Worm (Caenorhabditis elegans) whole organism, L1 larva: ENCODE results near the gene npr-18.

Source experiments
- C04F5.9 ChIP-seq: sonication (generic microtip); optimal IDR thresholded peaks from 2 replicates; lab custom pipeline; 2016; ENCODE audit warnings: missing genetic modification characterization, missing compliant biosample characterization
- C16A3.4 ChIP-seq: fragments of 150-350 bp; optimal IDR thresholded peaks from 2 replicates; lab custom pipeline; 2014; ENCODE audit warnings: missing biosample characterization, missing genetic modification characterization
- F16B12.6 ChIP-seq: fragments of 150-350 bp; optimal IDR thresholded peaks from 2 replicates; lab custom pipeline; 2014; ENCODE audit warnings: missing biosample characterization, missing genetic modification characterization
- Y116A8C.19 ChIP-seq: sonication (generic microtip); optimal IDR thresholded peaks from 2 replicates; lab custom pipeline; 2016; ENCODE audit warnings: missing compliant biosample characterization, missing genetic modification characterization, borderline replicate concordance
- ama-1 ChIP-seq: fragments of 150-350 bp; optimal IDR thresholded peaks from 2 replicates; lab custom pipeline; 2014
- ceh-63 ChIP-seq: fragments of 200-800 bp; sonication (Bioruptor generic); optimal IDR thresholded peaks from 2 replicates; lab custom pipeline; 2018; ENCODE audit warnings: mild to moderate bottlenecking, missing genetic modification characterization, missing compliant biosample characterization
- ceh-8 ChIP-seq: fragments of 200-800 bp; sonication (Bioruptor generic); optimal IDR thresholded peaks from 2 replicates; lab custom pipeline; 2018; ENCODE audit warnings: mild to moderate bottlenecking, missing genetic modification characterization, moderate library complexity, missing compliant biosample characterization
- ceh-90 ChIP-seq: sonication (generic microtip); optimal IDR thresholded peaks from 2 replicates; lab custom pipeline; 2016; ENCODE audit warnings: missing genetic modification characterization, missing compliant biosample characterization
- ces-1 ChIP-seq: fragments of 150-350 bp; optimal IDR thresholded peaks from 2 replicates; lab custom pipeline; 2014; ENCODE audit warnings: missing biosample characterization, missing genetic modification reagents, missing genetic modification characterization
- dpl-1 ChIP-seq, 3 experiments: fragments of 150-350 bp in 2 of 3; sonication (generic microtip) in 1 of 3; optimal IDR thresholded peaks; 2 replicates each; lab custom pipeline; 2014 to 2017; ENCODE audit warnings: missing biosample characterization in 3 of 3, missing genetic modification characterization in 3 of 3, missing genetic modification reagents in 3 of 3
- dsc-1 ChIP-seq: sonication (generic microtip); optimal IDR thresholded peaks from 2 replicates; lab custom pipeline; 2016; ENCODE audit warnings: mild to moderate bottlenecking, missing genetic modification characterization, missing compliant biosample characterization
- efl-1 ChIP-seq, 4 experiments: fragments of 150-350 bp; optimal IDR thresholded peaks in 3 of 4; peaks in 1 of 4; 1 replicate in 1 of 4; 2 replicates in 3 of 4; lab custom pipeline; 2014; ENCODE audit warnings: missing biosample characterization in 2 of 4, missing genetic modification characterization in 2 of 4, missing genetic modification reagents in 2 of 4
- efl-3 ChIP-seq: fragments of 200-800 bp; sonication (Bioruptor generic); optimal IDR thresholded peaks from 2 replicates; lab custom pipeline; 2018; ENCODE audit warnings: mild to moderate bottlenecking, missing genetic modification characterization, missing compliant biosample characterization
- elt-3 ChIP-seq, 6 experiments: fragments of 150-350 bp in 1 of 6; sonication (generic microtip); optimal IDR thresholded peaks; 2 replicates each; lab custom pipeline; 2017 to 2018; ENCODE audit warnings: missing biosample characterization in 6 of 6, missing genetic modification characterization in 6 of 6, inconsistent platforms in 1 of 6
- fkh-10 ChIP-seq: sonication (generic microtip); optimal IDR thresholded peaks from 2 replicates; lab custom pipeline; 2017; ENCODE audit warnings: missing biosample characterization, missing genetic modification reagents, missing genetic modification characterization
- fkh-4 ChIP-seq: sonication (generic microtip); optimal IDR thresholded peaks from 2 replicates; lab custom pipeline; 2016; ENCODE audit warnings: missing compliant biosample characterization, missing genetic modification characterization, borderline replicate concordance
- fkh-8 ChIP-seq: sonication (generic microtip); optimal IDR thresholded peaks from 2 replicates; lab custom pipeline; 2016; ENCODE audit warnings: mild to moderate bottlenecking, missing genetic modification characterization, missing compliant biosample characterization
- fos-1 ChIP-seq: fragments of 150-350 bp; optimal IDR thresholded peaks from 2 replicates; lab custom pipeline; 2014; ENCODE audit warnings: missing biosample characterization, missing genetic modification characterization
- hlh-17 ChIP-seq: fragments of 200-800 bp; sonication (Bioruptor generic); optimal IDR thresholded peaks from 2 replicates; lab custom pipeline; 2018; ENCODE audit warnings: missing genetic modification characterization, mild to moderate bottlenecking, missing compliant biosample characterization, moderate library complexity, borderline replicate concordance
- hpl-2 ChIP-seq: fragments of 150-350 bp; optimal IDR thresholded peaks from 2 replicates; lab custom pipeline; 2014; ENCODE audit warnings: missing biosample characterization, missing genetic modification reagents, missing genetic modification characterization
- jun-1 ChIP-seq: fragments of 150-350 bp; optimal IDR thresholded peaks from 2 replicates; lab custom pipeline; 2014; ENCODE audit warnings: missing biosample characterization, missing genetic modification reagents, missing genetic modification characterization
- lin-14 ChIP-seq: fragments of 200-800 bp; sonication (Bioruptor generic); optimal IDR thresholded peaks from 2 replicates; lab custom pipeline; 2018; ENCODE audit warnings: mild to moderate bottlenecking, missing genetic modification characterization, moderate library complexity, missing compliant biosample characterization
- lin-35 ChIP-seq, 2 experiments: fragments of 150-350 bp; optimal IDR thresholded peaks; 2 replicates each; lab custom pipeline; 2014; ENCODE audit warnings: missing biosample characterization in 2 of 2, missing genetic modification characterization in 2 of 2, missing genetic modification reagents in 2 of 2
- nhr-11 ChIP-seq: fragments of 150-350 bp; optimal IDR thresholded peaks from 2 replicates; lab custom pipeline; 2014; ENCODE audit warnings: missing biosample characterization, missing genetic modification characterization
- nhr-20 ChIP-seq: sonication (generic microtip); optimal IDR thresholded peaks from 2 replicates; lab custom pipeline; 2016; ENCODE audit warnings: mild to moderate bottlenecking, missing genetic modification characterization, missing compliant biosample characterization
- nhr-47 ChIP-seq: sonication (generic microtip); optimal IDR thresholded peaks from 2 replicates; lab custom pipeline; 2016; ENCODE audit warnings: mild to moderate bottlenecking, missing genetic modification characterization, moderate library complexity, missing compliant biosample characterization
- nhr-90 ChIP-seq: sonication (generic microtip); optimal IDR thresholded peaks from 2 replicates; lab custom pipeline; 2016; ENCODE audit warnings: mild to moderate bottlenecking, missing genetic modification characterization, missing compliant biosample characterization; ENCODE audit not compliant: poor library complexity
- pax-3 ChIP-seq: fragments of 200-800 bp; sonication (Bioruptor generic); optimal IDR thresholded peaks from 2 replicates; lab custom pipeline; 2018; ENCODE audit warnings: mild to moderate bottlenecking, missing genetic modification characterization, moderate library complexity, missing compliant biosample characterization
- rnt-1 ChIP-seq: sonication (generic microtip); optimal IDR thresholded peaks from 2 replicates; lab custom pipeline; 2016; ENCODE audit warnings: mild to moderate bottlenecking, missing genetic modification characterization, moderate library complexity, missing compliant biosample characterization
- skn-1 ChIP-seq: fragments of 150-350 bp; optimal IDR thresholded peaks from 2 replicates; lab custom pipeline; 2014; ENCODE audit warnings: missing biosample characterization, missing genetic modification characterization
- snpc-4 ChIP-seq: fragments of 150-350 bp; optimal IDR thresholded peaks from 2 replicates; lab custom pipeline; 2014; ENCODE audit warnings: missing biosample characterization, missing genetic modification characterization
- sup-37 ChIP-seq: fragments of 200-800 bp; sonication (Bioruptor generic); optimal IDR thresholded peaks from 2 replicates; lab custom pipeline; 2018; ENCODE audit warnings: mild to moderate bottlenecking, missing genetic modification characterization, missing compliant biosample characterization
- unc-130 ChIP-seq: fragments of 150-350 bp; optimal IDR thresholded peaks from 2 replicates; lab custom pipeline; 2017; ENCODE audit warnings: missing biosample characterization, missing genetic modification characterization, inconsistent platforms
- unc-62 ChIP-seq: fragments of 150-350 bp; optimal IDR thresholded peaks from 2 replicates; lab custom pipeline; 2014; ENCODE audit warnings: missing biosample characterization, missing genetic modification reagents, missing genetic modification characterization
- unc-86 ChIP-seq: sonication (generic microtip); optimal IDR thresholded peaks from 2 replicates; lab custom pipeline; 2016; ENCODE audit warnings: missing genetic modification characterization, missing compliant biosample characterization
- xbp-1 ChIP-seq: sonication (generic microtip); optimal IDR thresholded peaks from 2 replicates; lab custom pipeline; 2016; ENCODE audit warnings: missing genetic modification characterization, missing compliant biosample characterization
- zag-1 ChIP-seq: fragments of 150-350 bp; optimal IDR thresholded peaks from 2 replicates; lab custom pipeline; 2014; ENCODE audit warnings: missing biosample characterization, missing genetic modification characterization
- ztf-4 ChIP-seq: fragments of 150-350 bp; optimal IDR thresholded peaks from 2 replicates; lab custom pipeline; 2014; ENCODE audit warnings: missing biosample characterization, missing genetic modification characterization

npr-18 gene

ce11 chrX:9648098-9648574, 42.4 kb upstream of the npr-18 start, which contains the start of gene F34H10.4:
F34H10.4 (plus strand) TSS chrX:9648524.
- TF ChIP-seq efl-1 (optimal IDR thresholded peaks at IDR 0.05; lab: Kevin White, UChicago) (no peak), efl-1 (GFP tag; optimal IDR thresholded peaks at IDR 0.05 in 1 of 2; lab: Kevin White, UChicago) (peak in 1 of 2 experiments; percentile 60), xbp-1 (tag; lab: Kevin White, UChicago) (no peak), ceh-90 (tag; lab: Kevin White, UChicago) (no peak), unc-130 (tag; lab: Kevin White, UChicago) (no peak), fkh-10 (GFP tag; lab: Kevin White, UChicago) (peak; percentile 70), fkh-4 (tag; lab: Kevin White, UChicago) (no peak), ces-1 (GFP tag; lab: Kevin White, UChicago) (peak; percentile 26), hpl-2 (no peak), lin-14 (peak; percentile 51)

- TF ChIP-seq zag-1, result no peak
These were observed 37.5 kb upstream of the npr-18 start, which contains the start of gene aex-2 for ce11 chrX:9653016-9653415. aex-2 (minus strand) TSS chrX:9653116.

ce11 chrX:9653478-9653877, 37.1 kb upstream of the npr-18 start:
- peak; percentile 84 for TF ChIP-seq ceh-63 (GFP tag; lab: Kevin White, UChicago)
- TF ChIP-seq dsc-1 (tag; lab: Kevin White, UChicago), result peak; percentile 81
- no peak for TF ChIP-seq nhr-90 (tag; lab: Kevin White, UChicago)
- TF ChIP-seq elt-3 (tag; optimal IDR thresholded peaks at IDR 0.05; lab: Kevin White, UChicago), result no peak
- TF ChIP-seq jun-1 (tag; lab: Kevin White, UChicago), result no peak
- TF ChIP-seq, all 84 proteins: peak for 2

ce11 chrX:9654232-9654631, 36.3 kb upstream of the npr-18 start:
- TF ChIP-seq nhr-11 (tag; lab: Kevin White, UChicago) (no peak), nhr-47 (tag; lab: Kevin White, UChicago) (no peak), fkh-4 (tag; lab: Kevin White, UChicago) (peak; percentile 53), unc-130 (tag; lab: Kevin White, UChicago) (no peak), dsc-1 (tag; lab: Kevin White, UChicago) (peak; percentile 98), ceh-90 (tag; lab: Kevin White, UChicago) (no peak), skn-1 (tag; lab: Kevin White, UChicago) (no peak), fos-1 (tag; lab: Kevin White, UChicago) (no peak), lin-35 (GFP tag; optimal IDR thresholded peaks at IDR 0.05; lab: Kevin White, UChicago) (no peak), C16A3.4 (tag; lab: Kevin White, UChicago) (no peak), hlh-17 (GFP tag; lab: Kevin White, UChicago) (no peak), zag-1 (no peak)

ce11 chrX:9656772-9657171, 33.8 kb upstream of the npr-18 start:
- TF ChIP-seq nhr-11 (tag; lab: Kevin White, UChicago), result no peak
- TF ChIP-seq ztf-4 (tag; lab: Kevin White, UChicago), result no peak
- no peak for TF ChIP-seq efl-3
- no peak for TF ChIP-seq F16B12.6
- TF ChIP-seq dsc-1 (tag; lab: Kevin White, UChicago), result peak; percentile 41
- TF ChIP-seq fkh-4 (tag; lab: Kevin White, UChicago), result no peak
- peak; percentile 45 for TF ChIP-seq fkh-8 (tag; lab: Kevin White, UChicago)

ce11 chrX:9665944-9666343, 24.6 kb upstream of the npr-18 start:
- TF ChIP-seq fos-1 (tag; lab: Kevin White, UChicago) (no peak), dpl-1 (GFP tag; optimal IDR thresholded peaks at IDR 0.05; lab: Kevin White, UChicago) (no peak), C04F5.9 (no peak), rnt-1 (tag; lab: Kevin White, UChicago) (no peak), lin-35 (GFP tag; optimal IDR thresholded peaks at IDR 0.05; lab: Kevin White, UChicago) (no peak), Y116A8C.19 (tag; lab: Kevin White, UChicago) (no peak), ceh-8 (GFP tag; lab: Kevin White, UChicago) (no peak), unc-62 (GFP tag; lab: Kevin White, UChicago) (no peak), ama-1 (no peak), xbp-1 (tag; lab: Kevin White, UChicago) (no peak), sup-37 (GFP tag; lab: Kevin White, UChicago) (no peak), snpc-4 (no peak), ztf-4 (tag; lab: Kevin White, UChicago) (no peak), unc-86 (tag; lab: Kevin White, UChicago) (no peak), ceh-90 (tag; lab: Kevin White, UChicago) (no peak), pax-3 (tag; lab: Kevin White, UChicago) (no peak), nhr-20 (tag; lab: Kevin White, UChicago) (no peak)
- TF ChIP-seq, all 84 proteins: peak for 0
